Worm (Caenorhabditis elegans) whole organism, L2 larva: Measurements from ENCODE around the gene F53A9.6.
A peak's percentile ranks its signal among the peaks of the same experiment; 100 is the strongest.

Source experiments
- C34F6.9 ChIP-seq: fragments of 150-350 bp; optimal IDR thresholded peaks from 2 replicates; lab custom pipeline; 2014; ENCODE audit warnings: missing biosample characterization, missing genetic modification characterization
- F13H6.1 ChIP-seq: sonication (generic microtip); optimal IDR thresholded peaks from 2 replicates; lab custom pipeline; 2016; ENCODE audit warnings: missing genetic modification characterization, missing compliant biosample characterization
- R02D3.7 ChIP-seq: fragments of 150-350 bp; optimal IDR thresholded peaks from 2 replicates; lab custom pipeline; 2014; ENCODE audit warnings: missing biosample characterization, missing genetic modification characterization
- Y55F3AM.14 ChIP-seq: fragments of 200-800 bp; sonication (Bioruptor generic); optimal IDR thresholded peaks from 2 replicates; lab custom pipeline; 2018; ENCODE audit warnings: mild to moderate bottlenecking, missing genetic modification characterization, missing compliant biosample characterization
- ZK546.5 ChIP-seq: sonication (generic microtip); optimal IDR thresholded peaks from 2 replicates; lab custom pipeline; 2017; ENCODE audit warnings: missing biosample characterization, missing genetic modification characterization
- alr-1 ChIP-seq: fragments of 150-350 bp; optimal IDR thresholded peaks from 2 replicates; lab custom pipeline; 2014; ENCODE audit warnings: missing biosample characterization, missing genetic modification characterization
- aly-2 ChIP-seq: fragments of 150-350 bp; optimal IDR thresholded peaks from 2 replicates; lab custom pipeline; 2014; ENCODE audit warnings: missing biosample characterization, missing genetic modification characterization
- ceh-16 ChIP-seq: fragments of 150-350 bp; optimal IDR thresholded peaks from 2 replicates; lab custom pipeline; 2014; ENCODE audit warnings: missing biosample characterization, missing genetic modification characterization
- ceh-82 ChIP-seq: fragments of 150-350 bp; optimal IDR thresholded peaks from 2 replicates; lab custom pipeline; 2014; ENCODE audit warnings: missing biosample characterization, missing genetic modification characterization
- crh-2 ChIP-seq: sonication (generic microtip); optimal IDR thresholded peaks from 2 replicates; lab custom pipeline; 2017; ENCODE audit warnings: missing biosample characterization, missing genetic modification characterization
- dmd-4 ChIP-seq: sonication (generic microtip); optimal IDR thresholded peaks from 2 replicates; lab custom pipeline; 2017; ENCODE audit warnings: missing biosample characterization, missing genetic modification characterization
- elt-3 ChIP-seq: sonication (generic microtip); optimal IDR thresholded peaks from 2 replicates; lab custom pipeline; 2017; ENCODE audit warnings: missing biosample characterization, missing genetic modification characterization
- fos-1 ChIP-seq: fragments of 150-350 bp; optimal IDR thresholded peaks from 2 replicates; lab custom pipeline; 2014; ENCODE audit warnings: missing biosample characterization, missing genetic modification characterization
- gmeb-1 ChIP-seq: fragments of 150-350 bp; optimal IDR thresholded peaks from 2 replicates; lab custom pipeline; 2014; ENCODE audit warnings: missing biosample characterization, missing genetic modification characterization
- lin-11 ChIP-seq: fragments of 150-350 bp; sonication (generic microtip); optimal IDR thresholded peaks from 2 replicates; lab custom pipeline; 2014; ENCODE audit warnings: missing biosample characterization, missing genetic modification characterization, inconsistent platforms, mixed read lengths
- lin-13 ChIP-seq: fragments of 150-350 bp; optimal IDR thresholded peaks from 2 replicates; lab custom pipeline; 2014; ENCODE audit warnings: missing biosample characterization, missing genetic modification reagents, missing genetic modification characterization
- mab-5 ChIP-seq: fragments of 150-350 bp; optimal IDR thresholded peaks from 2 replicates; lab custom pipeline; 2014; ENCODE audit warnings: missing biosample characterization, missing genetic modification characterization
- mbf-1 ChIP-seq: sonication (generic microtip); optimal IDR thresholded peaks from 2 replicates; lab custom pipeline; 2017; ENCODE audit warnings: missing biosample characterization, missing genetic modification characterization
- nhr-10 ChIP-seq: sonication (generic microtip); optimal IDR thresholded peaks from 2 replicates; lab custom pipeline; 2017; ENCODE audit warnings: missing biosample characterization, missing genetic modification characterization
- nhr-11 ChIP-seq: fragments of 150-350 bp; optimal IDR thresholded peaks from 2 replicates; lab custom pipeline; 2014; ENCODE audit warnings: missing biosample characterization, missing genetic modification characterization
- nhr-12 ChIP-seq: fragments of 150-350 bp; optimal IDR thresholded peaks from 2 replicates; lab custom pipeline; 2014; ENCODE audit warnings: missing biosample characterization, missing genetic modification characterization
- nhr-21 ChIP-seq: fragments of 150-350 bp; optimal IDR thresholded peaks from 2 replicates; lab custom pipeline; 2014; ENCODE audit warnings: missing biosample characterization, missing genetic modification characterization
- nhr-25 ChIP-seq: fragments of 150-350 bp; sonication (generic microtip); optimal IDR thresholded peaks from 3 replicates; lab custom pipeline; 2014; ENCODE audit warnings: missing biosample characterization, missing genetic modification characterization
- nhr-6 ChIP-seq: fragments of 150-350 bp; optimal IDR thresholded peaks from 2 replicates; lab custom pipeline; 2014; ENCODE audit warnings: missing biosample characterization, missing genetic modification characterization
- sem-4 ChIP-seq: fragments of 150-350 bp; optimal IDR thresholded peaks from 2 replicates; lab custom pipeline; 2014; ENCODE audit warnings: missing biosample characterization, missing genetic modification reagents, missing genetic modification characterization
- skn-1 ChIP-seq: sonication (generic microtip); optimal IDR thresholded peaks from 2 replicates; lab custom pipeline; 2017; ENCODE audit warnings: missing biosample characterization, missing genetic modification characterization
- sma-3 ChIP-seq: sonication (generic microtip); optimal IDR thresholded peaks from 2 replicates; lab custom pipeline; 2016; ENCODE audit warnings: missing genetic modification reagents, missing genetic modification characterization, missing compliant biosample characterization
- sma-9 ChIP-seq, 2 experiments: fragments of 150-350 bp in 1 of 2; sonication (generic microtip) in 1 of 2; optimal IDR thresholded peaks; 2 replicates each; lab custom pipeline; 2014 to 2016; ENCODE audit warnings: missing genetic modification characterization in 2 of 2, mild to moderate bottlenecking in 1 of 2, missing biosample characterization in 1 of 2, missing compliant biosample characterization in 1 of 2, missing genetic modification reagents in 1 of 2, moderate library complexity in 1 of 2
- unc-39 ChIP-seq: fragments of 150-350 bp; optimal IDR thresholded peaks from 2 replicates; lab custom pipeline; 2014; ENCODE audit warnings: missing biosample characterization, missing genetic modification characterization
- unc-55 ChIP-seq: fragments of 150-350 bp; sonication (generic microtip); optimal IDR thresholded peaks from 3 replicates; lab custom pipeline; 2014; ENCODE audit warnings: missing biosample characterization, missing genetic modification reagents, missing genetic modification characterization
- unc-62 ChIP-seq: fragments of 150-350 bp; optimal IDR thresholded peaks from 2 replicates; lab custom pipeline; 2014; ENCODE audit warnings: missing biosample characterization, missing genetic modification reagents, missing genetic modification characterization
- zag-1 ChIP-seq: fragments of 150-350 bp; optimal IDR thresholded peaks from 2 replicates; lab custom pipeline; 2014; ENCODE audit warnings: missing biosample characterization, missing genetic modification characterization
- ztf-1 ChIP-seq: fragments of 200-800 bp; sonication (Bioruptor generic); conservative IDR thresholded peaks from 2 replicates; pipeline ENCODE4 v1.3.6; 2022; ENCODE audit warnings: missing genetic modification characterization, missing compliant biosample characterization
- ztf-11 ChIP-seq: sonication (generic microtip); optimal IDR thresholded peaks from 2 replicates; lab custom pipeline; 2017; ENCODE audit warnings: missing biosample characterization, missing genetic modification characterization

Gene F53A9.6

DNA sequence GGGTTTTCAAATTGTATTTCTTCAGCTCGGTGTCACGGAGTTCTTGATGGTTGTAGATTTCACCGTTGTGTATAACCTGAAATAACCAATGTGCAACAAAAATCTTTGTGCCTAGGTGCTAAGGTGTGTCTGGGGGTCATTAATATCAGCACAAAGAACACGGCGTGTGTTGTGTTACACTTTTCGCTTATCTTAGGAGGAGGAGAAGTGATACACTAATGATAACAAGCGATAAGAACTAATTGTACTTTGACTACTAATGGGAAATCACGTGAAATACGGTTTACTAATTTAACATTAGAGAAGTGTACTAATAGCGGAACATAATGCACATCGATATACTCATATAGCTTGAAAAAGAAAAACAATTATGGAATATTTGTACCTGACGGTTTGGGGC lies 36.6 kb upstream of the F53A9.6 start (continued):
- TF ChIP-seq nhr-11 (tag; lab: Kevin White, UChicago) (no peak), elt-3 (tag; lab: Kevin White, UChicago) (no peak), C34F6.9 (tag; lab: Kevin White, UChicago) (no peak), nhr-10 (tag; lab: Kevin White, UChicago) (no peak), sma-9 (GFP tag; optimal IDR thresholded peaks at IDR 0.05; lab: Kevin White, UChicago) (peak; percentile 94), sma-9 (tag; optimal IDR thresholded peaks at IDR 0.05; lab: Kevin White, UChicago) (no peak), sma-3 (GFP tag; lab: Kevin White, UChicago) (peak; percentile 33), ceh-82 (tag; lab: Kevin White, UChicago) (no peak), nhr-12 (tag; lab: Kevin White, UChicago) (no peak)

DNA sequence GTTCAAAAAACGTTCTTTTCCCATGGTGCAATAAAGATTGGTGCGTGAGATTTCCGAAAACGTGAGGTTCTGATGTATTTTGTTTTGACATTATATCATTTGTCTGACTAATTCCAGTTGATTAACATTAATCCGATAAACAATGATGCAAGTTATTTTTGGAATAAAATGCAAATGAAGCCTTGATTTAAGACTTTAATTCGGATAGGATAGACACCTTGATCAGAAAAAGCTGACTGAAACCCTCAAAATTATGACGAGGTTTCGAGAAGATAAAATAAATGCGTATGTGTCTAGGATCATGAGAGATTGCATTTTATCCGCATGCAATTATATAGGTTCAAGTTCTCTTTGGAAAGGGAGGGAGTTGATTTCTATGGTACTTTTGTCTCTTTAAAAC lies 31.9 kb upstream of the F53A9.6 start:
- no peak for TF ChIP-seq unc-55
- TF ChIP-seq nhr-21 (tag; lab: Kevin White, UChicago): no peak
- no peak for TF ChIP-seq unc-62 (GFP tag; lab: Kevin White, UChicago)
- TF ChIP-seq ceh-82 (tag; lab: Kevin White, UChicago): no peak
- no peak for TF ChIP-seq dmd-4 (tag; lab: Kevin White, UChicago)
- no peak for TF ChIP-seq ceh-16 (tag; lab: Kevin White, UChicago)
- no peak for TF ChIP-seq Y55F3AM.14 (GFP tag; lab: Kevin White, UChicago)
- TF ChIP-seq fos-1 (tag; lab: Kevin White, UChicago): no peak
- no peak for TF ChIP-seq nhr-11 (tag; lab: Kevin White, UChicago)

DNA sequence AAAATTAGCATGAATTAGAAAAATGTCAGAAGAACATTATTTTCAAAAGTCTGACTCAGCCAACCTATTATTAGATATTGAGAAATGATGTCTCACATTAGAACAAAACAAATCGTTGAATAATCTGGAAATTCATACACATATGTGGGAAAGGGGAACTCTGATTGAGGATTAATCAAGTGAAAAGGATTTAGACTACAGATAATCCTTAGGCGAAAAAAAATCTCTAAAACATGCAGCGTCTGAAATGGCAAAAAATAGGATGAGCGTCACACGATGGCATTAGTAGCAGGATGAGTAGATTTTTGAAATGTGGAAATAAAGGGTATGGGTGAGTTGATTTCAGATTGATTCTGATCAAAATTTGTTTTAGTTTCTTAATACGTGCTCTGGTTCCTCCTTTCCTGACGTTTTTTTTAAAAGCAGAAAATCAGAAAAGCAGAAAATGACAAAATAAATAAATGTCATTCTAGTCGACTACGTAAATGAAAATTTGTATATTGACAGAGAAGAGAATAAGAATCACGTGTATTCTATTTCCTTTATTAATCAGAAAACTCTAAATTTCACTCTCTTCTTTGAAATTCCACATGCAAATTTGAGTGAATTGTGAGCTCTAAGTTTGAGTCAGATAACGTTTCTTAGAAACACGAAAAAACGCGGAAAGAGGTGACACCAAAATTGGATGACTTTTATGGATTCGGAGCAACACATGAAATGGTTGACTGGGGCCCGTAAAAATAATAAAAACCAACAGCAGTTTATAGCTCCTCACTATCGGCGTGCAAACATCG lies 30.8 kb upstream of the F53A9.6 start:
- TF ChIP-seq skn-1: no peak
- no peak for TF ChIP-seq lin-11 (tag; lab: Kevin White, UChicago)
- no peak for TF ChIP-seq aly-2
- TF ChIP-seq lin-13 (GFP tag; lab: Kevin White, UChicago): no peak
- no peak for TF ChIP-seq R02D3.7 (tag; lab: Kevin White, UChicago)
- no peak for TF ChIP-seq sem-4 (tag; lab: Kevin White, UChicago)
- TF ChIP-seq dmd-4 (tag; lab: Kevin White, UChicago): no peak
- TF ChIP-seq C34F6.9 (tag; lab: Kevin White, UChicago): no peak
- TF ChIP-seq zag-1 (tag; lab: Kevin White, UChicago): no peak
- no peak for TF ChIP-seq ZK546.5 (tag; lab: Kevin White, UChicago)
- TF ChIP-seq mab-5 (tag; lab: Kevin White, UChicago): no peak
- no peak for TF ChIP-seq nhr-25 (tag; lab: Kevin White, UChicago)
- TF ChIP-seq unc-39 (tag; lab: Kevin White, UChicago): no peak
- TF ChIP-seq ztf-1 (GFP tag; lab: Robert Waterston, UW): no peak
- no peak for TF ChIP-seq elt-3 (tag; lab: Kevin White, UChicago)

DNA sequence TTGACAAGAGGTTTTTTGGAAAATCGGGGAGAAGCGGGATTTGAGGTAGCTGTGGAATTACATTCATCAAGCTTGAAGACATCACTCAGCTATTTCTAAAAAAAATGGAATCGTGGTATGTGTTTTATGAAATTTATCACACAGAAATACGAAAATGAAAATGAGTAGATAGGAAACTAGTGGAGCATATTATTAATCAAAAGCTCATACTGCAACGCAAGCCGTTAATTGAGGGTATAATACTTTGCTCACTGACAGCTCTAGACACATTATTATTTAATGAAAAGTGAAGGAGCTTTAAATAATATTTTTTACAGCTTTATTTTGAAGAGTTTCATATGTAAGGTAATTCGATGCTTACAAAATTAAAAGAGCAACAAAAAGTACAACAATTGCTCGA lies 29.3 kb upstream of the F53A9.6 start, which contains the start of gene M02D8.7:
M02D8.7 (minus strand) TSS at position 101 of the 400 bp plus-strand sequence.
- no peak for TF ChIP-seq dmd-4 (tag; lab: Kevin White, UChicago)
- TF ChIP-seq elt-3 (tag; lab: Kevin White, UChicago): no peak
- no peak for TF ChIP-seq ztf-11 (tag; lab: Kevin White, UChicago)
- no peak for TF ChIP-seq alr-1
- no peak for TF ChIP-seq sma-3 (GFP tag; lab: Kevin White, UChicago)
- TF ChIP-seq aly-2: no peak
- TF ChIP-seq nhr-25 (tag; lab: Kevin White, UChicago): no peak
- no peak for TF ChIP-seq crh-2
- no peak for TF ChIP-seq unc-55
- no peak for TF ChIP-seq F13H6.1 (tag; lab: Kevin White, UChicago)
- no peak for TF ChIP-seq mbf-1 (tag; lab: Kevin White, UChicago)
- no peak for TF ChIP-seq nhr-10 (tag; lab: Kevin White, UChicago)
- no peak for TF ChIP-seq nhr-6 (tag; lab: Kevin White, UChicago)
- no peak for TF ChIP-seq lin-13 (GFP tag; lab: Kevin White, UChicago)
- no peak for TF ChIP-seq R02D3.7 (tag; lab: Kevin White, UChicago)
- no peak for TF ChIP-seq nhr-12 (tag; lab: Kevin White, UChicago)
- no peak for TF ChIP-seq gmeb-1 (tag; lab: Kevin White, UChicago)
- no peak for TF ChIP-seq lin-11 (tag; lab: Kevin White, UChicago)
- TF ChIP-seq ZK546.5 (tag; lab: Kevin White, UChicago): no peak
